In genomic region chr3R:21111046-21111480, dm6 we compare ENCODE assay signal across 5 fruit fly cellular contexts.
TF ChIP-seq lines count a peak whose summit lies in the region.

TSS of gene Rab11 (plus strand) at chr3R:21111408.

- TF ChIP-seq CTCF in whole organism, embryonic (GFP tag; optimal IDR thresholded peaks at IDR 0.05; lab: Kevin White, UChicago): no peak

TF ChIP-seq in whole organism, adult, 20 proteins besides CTCF, POLR2A, EP300 and RAD21:
- TF ChIP-seq Mnt (GFP tag; optimal IDR thresholded peaks at IDR 0.05; lab: Kevin White, UChicago) (peak; percentile 62), cic (GFP tag; optimal IDR thresholded peaks at IDR 0.05; lab: Kevin White, UChicago) (no peak), ovo (GFP tag; optimal IDR thresholded peaks at IDR 0.05; lab: Kevin White, UChicago) (peak; percentile 33), Clk (GFP tag; optimal IDR thresholded peaks at IDR 0.05; lab: Kevin White, UChicago) (peak; percentile 3), bab1 (GFP tag; optimal IDR thresholded peaks at IDR 0.05; lab: Kevin White, UChicago) (peak; percentile 75), CG7045 (GFP tag; optimal IDR thresholded peaks at IDR 0.05; lab: Kevin White, UChicago) (peak; percentile 39), CG33017 (tag; optimal IDR thresholded peaks at IDR 0.05; lab: Kevin White, UChicago) (peak; percentile 7), toe (GFP tag; optimal IDR thresholded peaks at IDR 0.05; lab: Kevin White, UChicago) (no peak), CG11617 (GFP tag; optimal IDR thresholded peaks at IDR 0.05; lab: Kevin White, UChicago) (peak; percentile 78), Crg-1 (GFP tag; optimal IDR thresholded peaks at IDR 0.05; lab: Kevin White, UChicago) (peak; percentile 54), pad (GFP tag; optimal IDR thresholded peaks at IDR 0.05; lab: Kevin White, UChicago) (peak; percentile 26), CG7101 (tag; optimal IDR thresholded peaks at IDR 0.05; lab: Kevin White, UChicago) (peak; percentile 52), Hr96 (GFP tag; optimal IDR thresholded peaks at IDR 0.05; lab: Kevin White, UChicago) (no peak), kay (GFP tag; lab: Kevin White, UChicago; ENCODE audit: borderline replicate concordance) (no peak), CG14711 (tag; optimal IDR thresholded peaks at IDR 0.05; lab: Kevin White, UChicago) (peak; percentile 39), CG1620 (GFP tag; optimal IDR thresholded peaks at IDR 0.05; lab: Kevin White, UChicago) (peak; percentile 60), tj (GFP tag; optimal IDR thresholded peaks at IDR 0.05; lab: Kevin White, UChicago) (peak; percentile 30)
TF ChIP-seq in whole organism, adult: peak in this region for 13.

TF ChIP-seq in whole organism, embryonic, 481 proteins besides CTCF, POLR2A, EP300 and RAD21 (continues in another document):
- TF ChIP-seq dati (GFP tag; IDR thresholded peaks at IDR 0.05; lab: Robert Waterston, UW) (no peak), stc (GFP tag; IDR thresholded peaks at IDR 0.05; lab: Robert Waterston, UW) (no peak), CG32767 (GFP tag; IDR thresholded peaks at IDR 0.05; lab: Robert Waterston, UW) (no peak), CG13775 (GFP tag; optimal IDR thresholded peaks at IDR 0.05; lab: Kevin White, UChicago) (peak; percentile 66), ham (GFP tag; IDR thresholded peaks at IDR 0.05; lab: Robert Waterston, UW) (no peak), NC2β (GFP tag; optimal IDR thresholded peaks at IDR 0.05; lab: Kevin White, UChicago) (no peak), Gug (GFP tag; IDR thresholded peaks at IDR 0.05; lab: Robert Waterston, UW) (no peak), Elba2 (GFP tag; optimal IDR thresholded peaks at IDR 0.05; lab: Kevin White, UChicago) (no peak), peb (GFP tag; IDR thresholded peaks at IDR 0.05; lab: Robert Waterston, UW) (no peak), phol (tag; optimal IDR thresholded peaks at IDR 0.05; lab: Kevin White, UChicago) (peak; percentile 88), CG4820 (GFP tag; optimal IDR thresholded peaks at IDR 0.05; lab: Kevin White, UChicago) (peak; percentile 80), CG18764 (GFP tag; optimal IDR thresholded peaks at IDR 0.05; lab: Kevin White, UChicago) (no peak), B-H1 (GFP tag; IDR thresholded peaks at IDR 0.05; lab: Robert Waterston, UW) (no peak), ATbp (GFP tag; optimal IDR thresholded peaks at IDR 0.05; lab: Kevin White, UChicago) (no peak), pan (optimal IDR thresholded peaks at IDR 0.05; lab: Kevin White, UChicago) (no peak), pan (GFP tag; optimal IDR thresholded peaks at IDR 0.05 in 1 of 2, IDR thresholded peaks at IDR 0.05 in 1 of 2) (no peak), fd102C (GFP tag; optimal IDR thresholded peaks at IDR 0.05; lab: Kevin White, UChicago) (no peak), Blimp-1 (GFP tag; optimal IDR thresholded peaks at IDR 0.05; lab: Kevin White, UChicago) (peak; percentile 41), CG3838 (GFP tag; optimal IDR thresholded peaks at IDR 0.05; lab: Kevin White, UChicago) (no peak), CG11398 (GFP tag; optimal IDR thresholded peaks at IDR 0.05; lab: Kevin White, UChicago) (no peak)

TF ChIP-seq in whole organism, prepupa, 60 proteins besides CTCF, POLR2A, EP300 and RAD21 (continues in another document):
- TF ChIP-seq Met (GFP tag; optimal IDR thresholded peaks at IDR 0.05; lab: Kevin White, UChicago): peak; percentile 47
- peak; percentile 48 for TF ChIP-seq CG3919 (GFP tag; optimal IDR thresholded peaks at IDR 0.05; lab: Kevin White, UChicago)
- TF ChIP-seq Eip78C (GFP tag; lab: Kevin White, UChicago): peak; percentile 49
- no peak for TF ChIP-seq dsx (GFP tag; optimal IDR thresholded peaks at IDR 0.05; lab: Kevin White, UChicago; ENCODE audit: poor library complexity, severe bottlenecking)
- TF ChIP-seq CG4318 (GFP tag; optimal IDR thresholded peaks at IDR 0.05; lab: Kevin White, UChicago): no peak
- TF ChIP-seq eg (GFP tag; IDR thresholded peaks at IDR 0.05; lab: Robert Waterston, UW): no peak
- peak; percentile 1 for TF ChIP-seq CG11762 (GFP tag; optimal IDR thresholded peaks at IDR 0.05; lab: Kevin White, UChicago; ENCODE audit: insufficient read depth)
- TF ChIP-seq CG7368 (GFP tag; optimal IDR thresholded peaks at IDR 0.05; lab: Kevin White, UChicago): no peak
- peak; percentile 8 for TF ChIP-seq Sox102F (GFP tag; optimal IDR thresholded peaks at IDR 0.05; lab: Kevin White, UChicago)
- no peak for TF ChIP-seq Hr38 (GFP tag; optimal IDR thresholded peaks at IDR 0.05; lab: Kevin White, UChicago)
- TF ChIP-seq ss (GFP tag; optimal IDR thresholded peaks at IDR 0.05; lab: Kevin White, UChicago): no peak
- peak; percentile 64 for TF ChIP-seq esn (GFP tag; optimal IDR thresholded peaks at IDR 0.05; lab: Kevin White, UChicago)
- TF ChIP-seq fkh (GFP tag; optimal IDR thresholded peaks at IDR 0.05; lab: Kevin White, UChicago): peak; percentile 11
- peak; percentile 45 for TF ChIP-seq lz (GFP tag; optimal IDR thresholded peaks at IDR 0.05; lab: Kevin White, UChicago)
- TF ChIP-seq cyc (GFP tag; optimal IDR thresholded peaks at IDR 0.05; lab: Kevin White, UChicago): peak; percentile 15
- peak; percentile 41 for TF ChIP-seq CG3032 (tag; optimal IDR thresholded peaks at IDR 0.05; lab: Kevin White, UChicago)
- TF ChIP-seq CG6808 (GFP tag; optimal IDR thresholded peaks at IDR 0.05; lab: Kevin White, UChicago): no peak
- peak; percentile 11 for TF ChIP-seq CG8632 (GFP tag; optimal IDR thresholded peaks at IDR 0.05; lab: Kevin White, UChicago)
- no peak for TF ChIP-seq dac (GFP tag; optimal IDR thresholded peaks at IDR 0.05; lab: Kevin White, UChicago)
- TF ChIP-seq Hr4 (GFP tag; optimal IDR thresholded peaks at IDR 0.05; lab: Kevin White, UChicago): peak; percentile 57

TF ChIP-seq in whole organism, pupa, 21 proteins besides CTCF, POLR2A, EP300 and RAD21:
- peak; percentile 12 for TF ChIP-seq CG34367 (tag; optimal IDR thresholded peaks at IDR 0.05; lab: Kevin White, UChicago)
- peak; percentile 43 for TF ChIP-seq CG15710 (tag; optimal IDR thresholded peaks at IDR 0.05; lab: Kevin White, UChicago)
- TF ChIP-seq CG8159 (tag; optimal IDR thresholded peaks at IDR 0.05; lab: Kevin White, UChicago): peak; percentile 39
- TF ChIP-seq CG14655 (GFP tag; optimal IDR thresholded peaks at IDR 0.05; lab: Kevin White, UChicago): no peak

TF ChIP-seq in whole organism, wandering third instar larva, 38 proteins besides CTCF, POLR2A, EP300 and RAD21:
- peak; percentile 75 for TF ChIP-seq Jra (GFP tag; optimal IDR thresholded peaks at IDR 0.05; lab: Kevin White, UChicago)
- no peak for TF ChIP-seq GATAd (GFP tag; optimal IDR thresholded peaks at IDR 0.05; lab: Kevin White, UChicago)
- no peak for TF ChIP-seq pan (optimal IDR thresholded peaks at IDR 0.05; lab: Kevin White, UChicago)
- TF ChIP-seq Myc (optimal IDR thresholded peaks at IDR 0.05; lab: Kevin White, UChicago): peak; percentile 49
- peak; percentile 56 for TF ChIP-seq Hr83 (GFP tag; optimal IDR thresholded peaks at IDR 0.05; lab: Kevin White, UChicago; ENCODE audit: poor library complexity, severe bottlenecking)
- TF ChIP-seq dl (GFP tag; optimal IDR thresholded peaks at IDR 0.05; lab: Kevin White, UChicago; ENCODE audit: insufficient read depth in 1 of 2, partially characterized antibody in 2 of 2): no peak
- TF ChIP-seq N (GFP tag; optimal IDR thresholded peaks at IDR 0.05; lab: Kevin White, UChicago): no peak
- TF ChIP-seq Hnf4 (GFP tag; optimal IDR thresholded peaks at IDR 0.05; lab: Kevin White, UChicago): peak; percentile 58
- peak; percentile 41 for TF ChIP-seq dsf (GFP tag; optimal IDR thresholded peaks at IDR 0.05; lab: Kevin White, UChicago; ENCODE audit: borderline replicate concordance)
- TF ChIP-seq fru (GFP tag; optimal IDR thresholded peaks at IDR 0.05; lab: Kevin White, UChicago): peak; percentile 42
- peak; percentile 44 for TF ChIP-seq OdsH (GFP tag; optimal IDR thresholded peaks at IDR 0.05; lab: Kevin White, UChicago)
- peak; percentile 70 for TF ChIP-seq h (GFP tag; optimal IDR thresholded peaks at IDR 0.05; lab: Kevin White, UChicago)
- TF ChIP-seq CG32264 (GFP tag; optimal IDR thresholded peaks at IDR 0.05; lab: Kevin White, UChicago): no peak
- TF ChIP-seq br (GFP tag; optimal IDR thresholded peaks at IDR 0.05; lab: Kevin White, UChicago): peak; percentile 37
- peak; percentile 61 for TF ChIP-seq HLH106 (tag; optimal IDR thresholded peaks at IDR 0.05; lab: Kevin White, UChicago)
- TF ChIP-seq psq (GFP tag; optimal IDR thresholded peaks at IDR 0.05; lab: Kevin White, UChicago): peak; percentile 29
- TF ChIP-seq ey (GFP tag; optimal IDR thresholded peaks at IDR 0.05; lab: Kevin White, UChicago): peak; percentile 35
- peak in 1 of 2 experiments; percentile 70 for TF ChIP-seq foxo (GFP tag; optimal IDR thresholded peaks at IDR 0.05; lab: Kevin White, UChicago)
- peak; percentile 63 for TF ChIP-seq CG9705 (GFP tag; optimal IDR thresholded peaks at IDR 0.05; lab: Kevin White, UChicago)
- peak; percentile 39 for TF ChIP-seq Sp1 (GFP tag; optimal IDR thresholded peaks at IDR 0.05; lab: Kevin White, UChicago)
- TF ChIP-seq rgr (GFP tag; optimal IDR thresholded peaks at IDR 0.05; lab: Kevin White, UChicago): peak; percentile 63
- TF ChIP-seq Dfd (GFP tag; optimal IDR thresholded peaks at IDR 0.05; lab: Kevin White, UChicago): no peak
- TF ChIP-seq woc (GFP tag; optimal IDR thresholded peaks at IDR 0.05; lab: Kevin White, UChicago): peak; percentile 81
- TF ChIP-seq usp (GFP tag; optimal IDR thresholded peaks at IDR 0.05; lab: Kevin White, UChicago): no peak
